Fruit fly (Drosophila melanogaster) whole organism, embryonic: ENCODE results near the gene Naxd.

ENCODE experiments used
- CG7556 ChIP-seq: fragments of 200-800 bp; sonication (Bioruptor generic); optimal IDR thresholded peaks from 2 replicates; lab custom pipeline; 2017; ENCODE audit warnings: missing biosample characterization, mild to moderate bottlenecking, missing genetic modification characterization
- CTCF ChIP-seq: fragments of 200-800 bp; sonication (Bioruptor generic); optimal IDR thresholded peaks from 2 replicates; lab custom pipeline; 2017; ENCODE audit warnings: missing biosample characterization, mild to moderate bottlenecking, missing genetic modification characterization, moderate library complexity
- Dad ChIP-seq: fragments of 200-800 bp; sonication (Bioruptor generic); optimal IDR thresholded peaks from 3 replicates; lab custom pipeline; 2016; ENCODE audit warnings: missing biosample characterization, missing genetic modification characterization
- Dfd ChIP-seq, 2 experiments: fragments of >200 bp; optimal IDR thresholded peaks; 2 replicates each; lab custom pipeline; 2017; ENCODE audit warnings: missing biosample characterization in 2 of 2, missing genetic modification characterization in 2 of 2
- bcd ChIP-seq: fragments of 200-800 bp; sonication (Bioruptor generic); optimal IDR thresholded peaks from 2 replicates; lab custom pipeline; 2017; ENCODE audit warnings: missing biosample characterization, mild to moderate bottlenecking, missing genetic modification characterization
- inv ChIP-seq: fragments of 200-800 bp; sonication (Bioruptor generic); IDR thresholded peaks from 2 replicates; pipeline ENCODE4 v1.3.6; 2022; ENCODE audit warnings: missing biosample characterization, missing genetic modification characterization; ENCODE audit not compliant: partially characterized antibody
- schlank ChIP-seq: fragments of 200-800 bp; sonication (Bioruptor generic); optimal IDR thresholded peaks from 2 replicates; lab custom pipeline; 2018; ENCODE audit warnings: missing biosample characterization, mild to moderate bottlenecking, missing genetic modification characterization

dm6 chr3L:19056857-19057324 lies 40.6 kb downstream of the Naxd start:
- TF ChIP-seq CTCF (GFP tag; lab: Kevin White, UChicago) (no peak), bcd (GFP tag; lab: Kevin White, UChicago) (no peak), inv (GFP tag; lab: Robert Waterston, UW) (no peak), schlank (no peak), Dfd (GFP tag; optimal IDR thresholded peaks at IDR 0.05; lab: Kevin White, UChicago) (no peak), CG7556 (peak; percentile 24), Dad (GFP tag; lab: Kevin White, UChicago) (no peak)
